Worm (Caenorhabditis elegans): Measurements from ENCODE around the gene C01G6.4.

ce11 chrII:9236972-9237371 is 35.9 kb downstream of the C01G6.4 start:
- TF ChIP-seq ama-1 (optimal IDR thresholded peaks at IDR 0.05) (no peak), F13H6.1 (tag; optimal IDR thresholded peaks at IDR 0.05) (no peak), K02D7.2 (tag; optimal IDR thresholded peaks at IDR 0.05) (no peak), C08G9.2 (tag; optimal IDR thresholded peaks at IDR 0.05) (no peak), pat-9 (tag; optimal IDR thresholded peaks at IDR 0.05) (no peak), fax-1 (tag; optimal IDR thresholded peaks at IDR 0.05) (no peak), eyg-1 (tag; optimal IDR thresholded peaks at IDR 0.05) (no peak), dmd-4 (tag; optimal IDR thresholded peaks at IDR 0.05; ENCODE audit: borderline replicate concordance) (no peak), dve-1 (tag; optimal IDR thresholded peaks at IDR 0.05) (no peak), hlh-6 (tag; optimal IDR thresholded peaks at IDR 0.05) (no peak), pha-2 (tag; optimal IDR thresholded peaks at IDR 0.05) (no peak), ceh-22 (tag; optimal IDR thresholded peaks at IDR 0.05) (no peak)

Measured in whole organism, late embryonic.